Fruit fly (Drosophila melanogaster) whole organism, embryonic: ENCODE data around the gene CG31792.

Source experiments
- CG11456 ChIP-seq: fragments of 200-800 bp; sonication (Bioruptor generic); IDR thresholded peaks from 3 replicates; pipeline ENCODE4 v1.3.6; 2022; ENCODE audit warnings: missing biosample characterization, missing genetic modification characterization
- CG12219 ChIP-seq: fragments of 200-800 bp; sonication (Bioruptor generic); optimal IDR thresholded peaks from 3 replicates; lab custom pipeline; 2018; ENCODE audit warnings: missing biosample characterization, mild to moderate bottlenecking, missing genetic modification characterization
- CG17385 ChIP-seq: fragments of 200-800 bp; sonication (Bioruptor generic); optimal IDR thresholded peaks from 3 replicates; lab custom pipeline; 2018; ENCODE audit warnings: missing biosample characterization, mild to moderate bottlenecking, missing genetic modification characterization
- CG1832 ChIP-seq: fragments of 200-800 bp; sonication (Bioruptor generic); optimal IDR thresholded peaks from 2 replicates; lab custom pipeline; 2017; ENCODE audit warnings: missing biosample characterization, mild to moderate bottlenecking, missing genetic modification characterization, inconsistent platforms
- CG18764 ChIP-seq: fragments of 200-800 bp; sonication (Bioruptor generic); optimal IDR thresholded peaks from 3 replicates; lab custom pipeline; 2016; ENCODE audit warnings: missing biosample characterization, missing genetic modification characterization
- CG3065 ChIP-seq: fragments of 200-800 bp; sonication (Bioruptor generic); optimal IDR thresholded peaks from 2 replicates; lab custom pipeline; 2016; ENCODE audit warnings: missing biosample characterization, missing genetic modification characterization
- CG31365 ChIP-seq: fragments of 200-800 bp; sonication (Bioruptor generic); optimal IDR thresholded peaks from 2 replicates; lab custom pipeline; 2018; ENCODE audit warnings: missing biosample characterization, mild to moderate bottlenecking, missing genetic modification characterization
- CG3847 ChIP-seq: fragments of 200-800 bp; sonication (Bioruptor generic); IDR thresholded peaks from 2 replicates; pipeline ENCODE4 v1.3.6; 2022; ENCODE audit warnings: missing biosample characterization, missing genetic modification characterization
- CG43689 ChIP-seq: fragments of 200-800 bp; sonication (Bioruptor generic); IDR thresholded peaks from 2 replicates; pipeline ENCODE4 v1.3.6; 2022; ENCODE audit warnings: missing biosample characterization, missing genetic modification characterization
- CG4854 ChIP-seq: fragments of 200-800 bp; sonication (Bioruptor generic); optimal IDR thresholded peaks from 2 replicates; lab custom pipeline; 2016; ENCODE audit warnings: missing biosample characterization, missing genetic modification characterization, inconsistent platforms
- CG6854 ChIP-seq: fragments of 200-800 bp; sonication (Bioruptor generic); optimal IDR thresholded peaks from 3 replicates; lab custom pipeline; 2017; ENCODE audit warnings: missing biosample characterization, mild to moderate bottlenecking, missing genetic modification characterization
- CG7839 ChIP-seq: fragments of 200-800 bp; sonication (Bioruptor generic); optimal IDR thresholded peaks from 3 replicates; lab custom pipeline; 2018; ENCODE audit warnings: missing biosample characterization, mild to moderate bottlenecking, missing genetic modification characterization, moderate library complexity
- CG7963 ChIP-seq: fragments of 200-800 bp; sonication (Bioruptor generic); IDR thresholded peaks from 3 replicates; pipeline ENCODE4 v1.3.6; 2022; ENCODE audit warnings: missing biosample characterization, missing genetic modification characterization; ENCODE audit not compliant: partially characterized antibody
- CG8290 ChIP-seq, 3 experiments: fragments of 200-800 bp; sonication (Bioruptor generic); optimal IDR thresholded peaks; 2 replicates each; lab custom pipeline; 2016 to 2019; ENCODE audit warnings: missing biosample characterization in 3 of 3, missing genetic modification characterization in 3 of 3, mild to moderate bottlenecking in 2 of 3, moderate library complexity in 1 of 3
- CG9817 ChIP-seq: fragments of 200-800 bp; sonication (Bioruptor generic); optimal IDR thresholded peaks from 2 replicates; lab custom pipeline; 2018; ENCODE audit warnings: missing biosample characterization, mild to moderate bottlenecking, missing genetic modification characterization, moderate library complexity
- Doc3 ChIP-seq: fragments of 200-800 bp; sonication (Bioruptor generic); IDR thresholded peaks from 3 replicates; pipeline ENCODE4 v1.3.6; 2022; ENCODE audit warnings: missing biosample characterization, missing genetic modification characterization; ENCODE audit not compliant: partially characterized antibody
- E2f1 ChIP-seq: fragments of 200-800 bp; sonication (Bioruptor generic); IDR thresholded peaks from 2 replicates; pipeline ENCODE4 v1.3.6; 2022; ENCODE audit warnings: missing biosample characterization, missing genetic modification characterization
- Ets97D ChIP-seq: fragments of 200-800 bp; sonication (Bioruptor generic); optimal IDR thresholded peaks from 3 replicates; lab custom pipeline; 2016; ENCODE audit warnings: missing biosample characterization, missing genetic modification characterization
- Fer1 ChIP-seq: fragments of 200-800 bp; sonication (Bioruptor generic); optimal IDR thresholded peaks from 2 replicates; lab custom pipeline; 2017; ENCODE audit warnings: missing biosample characterization, mild to moderate bottlenecking, missing genetic modification characterization
- HLH54F ChIP-seq: fragments of 200-800 bp; sonication (Bioruptor generic); optimal IDR thresholded peaks from 3 replicates; lab custom pipeline; 2016; ENCODE audit warnings: missing biosample characterization, missing genetic modification characterization
- Hmx ChIP-seq: fragments of 200-800 bp; sonication (Bioruptor generic); optimal IDR thresholded peaks from 2 replicates; lab custom pipeline; 2016; ENCODE audit warnings: missing biosample characterization, missing genetic modification characterization
- Hr3 ChIP-seq: fragments of 200-800 bp; sonication (Bioruptor generic); optimal IDR thresholded peaks from 3 replicates; lab custom pipeline; 2016; ENCODE audit warnings: missing biosample characterization, missing genetic modification characterization
- Hr39 ChIP-seq: fragments of >200 bp; optimal IDR thresholded peaks from 2 replicates; lab custom pipeline; 2017
- MESR4 ChIP-seq: fragments of 200-800 bp; sonication (Bioruptor generic); optimal IDR thresholded peaks from 2 replicates; lab custom pipeline; 2018; ENCODE audit warnings: missing biosample characterization, mild to moderate bottlenecking, missing genetic modification characterization, moderate library complexity
- NC2α ChIP-seq: fragments of 200-800 bp; sonication (Bioruptor generic); optimal IDR thresholded peaks from 2 replicates; lab custom pipeline; 2016; ENCODE audit warnings: missing biosample characterization, missing genetic modification characterization
- NFAT ChIP-seq: fragments of 200-800 bp; sonication (Bioruptor generic); IDR thresholded peaks from 2 replicates; pipeline ENCODE4 v1.3.6; 2022; ENCODE audit warnings: missing biosample characterization, missing genetic modification characterization
- Pdp1 ChIP-seq, 2 experiments: fragments of 200-800 bp; sonication (Bioruptor generic); optimal IDR thresholded peaks; 3 replicates each; lab custom pipeline; 2016; ENCODE audit warnings: missing biosample characterization in 2 of 2, missing genetic modification characterization in 2 of 2, mild to moderate bottlenecking in 1 of 2, moderate library complexity in 1 of 2
- Scr ChIP-seq: fragments of 200-800 bp; sonication (Bioruptor generic); IDR thresholded peaks from 2 replicates; pipeline ENCODE4 v1.3.6; 2022; ENCODE audit warnings: missing biosample characterization, missing genetic modification characterization; ENCODE audit not compliant: partially characterized antibody
- Taf1 ChIP-seq: fragments of 200-800 bp; sonication (Bioruptor generic); IDR thresholded peaks from 2 replicates; pipeline ENCODE4 v1.3.6; 2022; ENCODE audit warnings: missing biosample characterization, missing genetic modification characterization
- al ChIP-seq: fragments of 200-800 bp; sonication (Bioruptor generic); IDR thresholded peaks from 2 replicates; pipeline ENCODE4 v1.3.6; 2022; ENCODE audit warnings: missing biosample characterization, missing genetic modification characterization
- btn ChIP-seq: fragments of 200-800 bp; sonication (Bioruptor generic); optimal IDR thresholded peaks from 2 replicates; lab custom pipeline; 2016; ENCODE audit warnings: missing biosample characterization, missing genetic modification characterization
- crc ChIP-seq: fragments of 200-800 bp; sonication (Bioruptor generic); optimal IDR thresholded peaks from 2 replicates; lab custom pipeline; 2016; ENCODE audit warnings: missing biosample characterization, missing genetic modification characterization
- en ChIP-seq: fragments of 200-800 bp; sonication (Bioruptor generic); optimal IDR thresholded peaks from 2 replicates; lab custom pipeline; 2016; ENCODE audit warnings: missing biosample characterization, missing genetic modification characterization
- exex ChIP-seq: fragments of 200-800 bp; sonication (Bioruptor generic); optimal IDR thresholded peaks from 4 replicates; lab custom pipeline; 2018; ENCODE audit warnings: missing biosample characterization, mild to moderate bottlenecking, missing genetic modification characterization, moderate library complexity
- h ChIP-seq: fragments of >200 bp; optimal IDR thresholded peaks from 2 replicates; lab custom pipeline; 2017
- hbn ChIP-seq: fragments of 200-800 bp; sonication (Bioruptor generic); IDR thresholded peaks from 2 replicates; pipeline ENCODE4 v1.3.6; 2022; ENCODE audit warnings: missing biosample characterization, missing genetic modification characterization; ENCODE audit not compliant: partially characterized antibody
- mam ChIP-seq: fragments of 200-800 bp; sonication (Bioruptor generic); optimal IDR thresholded peaks from 3 replicates; lab custom pipeline; 2016; ENCODE audit warnings: missing biosample characterization, missing genetic modification characterization
- mld ChIP-seq: fragments of 200-800 bp; sonication (Bioruptor generic); IDR thresholded peaks from 3 replicates; pipeline ENCODE4 v1.3.6; 2022; ENCODE audit warnings: missing biosample characterization, missing genetic modification characterization; ENCODE audit not compliant: partially characterized antibody
- nom ChIP-seq: fragments of 200-800 bp; sonication (Bioruptor generic); optimal IDR thresholded peaks from 2 replicates; lab custom pipeline; 2017; ENCODE audit warnings: missing biosample characterization, missing genetic modification characterization, mild to moderate bottlenecking, moderate library complexity, missing genetic modification reagents
- pfk ChIP-seq: fragments of 200-800 bp; sonication (Bioruptor generic); optimal IDR thresholded peaks from 2 replicates; lab custom pipeline; 2018; ENCODE audit warnings: missing biosample characterization, mild to moderate bottlenecking, missing genetic modification characterization, moderate library complexity
- pho ChIP-seq: fragments of 200-800 bp; sonication (Bioruptor generic); optimal IDR thresholded peaks from 2 replicates; lab custom pipeline; 2016; ENCODE audit warnings: missing biosample characterization, missing genetic modification characterization
- pnt ChIP-seq: fragments of 200-800 bp; sonication (Bioruptor generic); optimal IDR thresholded peaks from 3 replicates; lab custom pipeline; 2016; ENCODE audit warnings: missing biosample characterization, missing genetic modification characterization
- ranshi ChIP-seq: fragments of 200-800 bp; sonication (Bioruptor generic); IDR thresholded peaks from 2 replicates; pipeline ENCODE4 v1.3.6; 2022; ENCODE audit warnings: missing biosample characterization, missing genetic modification characterization
- tll ChIP-seq, 2 experiments: fragments of 200-800 bp in 1 of 2; fragments of >200 bp in 1 of 2; sonication (Bioruptor generic) in 1 of 2; optimal IDR thresholded peaks; 2 replicates each; lab custom pipeline; 2017 to 2019; ENCODE audit warnings: missing biosample characterization in 2 of 2, missing genetic modification characterization in 2 of 2, mild to moderate bottlenecking in 1 of 2, moderate library complexity in 1 of 2
- trem ChIP-seq: fragments of 200-800 bp; optimal IDR thresholded peaks from 3 replicates; lab custom pipeline; 2019; ENCODE audit warnings: missing biosample characterization, mild to moderate bottlenecking, missing genetic modification characterization, moderate library complexity
- tup ChIP-seq: fragments of 200-800 bp; sonication (Bioruptor generic); optimal IDR thresholded peaks from 2 replicates; lab custom pipeline; 2016; ENCODE audit warnings: missing biosample characterization, mild to moderate bottlenecking, missing genetic modification characterization, moderate library complexity
- tx ChIP-seq: fragments of 200-800 bp; sonication (Bioruptor generic); optimal IDR thresholded peaks from 2 replicates; lab custom pipeline; 2016; ENCODE audit warnings: missing biosample characterization, missing genetic modification characterization
- unc-4 ChIP-seq: fragments of 200-800 bp; sonication (Bioruptor generic); IDR thresholded peaks from 2 replicates; pipeline ENCODE4 v1.3.6; 2022; ENCODE audit warnings: missing biosample characterization, missing genetic modification characterization; ENCODE audit not compliant: partially characterized antibody
- wdn ChIP-seq: fragments of 200-800 bp; sonication (Bioruptor generic); IDR thresholded peaks from 2 replicates; pipeline ENCODE4 v1.3.6; 2022; ENCODE audit warnings: missing biosample characterization, missing genetic modification characterization
- zfh1 ChIP-seq: fragments of 200-800 bp; sonication (Bioruptor generic); IDR thresholded peaks from 3 replicates; pipeline ENCODE4 v1.3.6; 2022; ENCODE audit warnings: missing biosample characterization, missing genetic modification characterization

CG31792 gene

dm6 chr2L:19009130-19009529, 11.9 kb downstream of the CG31792 start, which contains the start of gene RpL30 (continued):
- peak; percentile 58 for TF ChIP-seq hbn (GFP tag; lab: Robert Waterston, UW)
- no peak for TF ChIP-seq Hmx
- TF ChIP-seq h (lab: Kevin White, UChicago) = no peak
- no peak for TF ChIP-seq tup (GFP tag; lab: Kevin White, UChicago)
- peak; percentile 91 for TF ChIP-seq zfh1 (GFP tag; lab: Robert Waterston, UW)
- TF ChIP-seq E2f1 (GFP tag; lab: Robert Waterston, UW) = peak; percentile 75
- TF ChIP-seq CG3847 = peak; percentile 96
- peak; percentile 26; the same call in 1 of the 3 replicates for TF ChIP-seq Doc3 (GFP tag; lab: Robert Waterston, UW)
- peak; percentile 88 for TF ChIP-seq HLH54F
- peak; percentile 95 for TF ChIP-seq CG6854 (GFP tag; lab: Kevin White, UChicago)
- peak; percentile 83 for TF ChIP-seq crc
- TF ChIP-seq trem = peak; percentile 92
- TF ChIP-seq en = peak; percentile 84
- TF ChIP-seq wdn (GFP tag; lab: Robert Waterston, UW) = peak; percentile 85
- TF ChIP-seq exex (tag; lab: Kevin White, UChicago) = peak; percentile 81
- TF ChIP-seq mld = no peak
- peak; percentile 89 for TF ChIP-seq ranshi
- TF ChIP-seq MESR4 (GFP tag; lab: Kevin White, UChicago) = peak; percentile 100
- TF ChIP-seq CG7963 (GFP tag; lab: Robert Waterston, UW) = 0 out of 3 replicates have a peak, but pooled peaks have one; percentile 13
- peak; percentile 93 for TF ChIP-seq CG11456 (GFP tag; lab: Robert Waterston, UW)
- TF ChIP-seq mam (GFP tag; lab: Kevin White, UChicago) = peak; percentile 86
- TF ChIP-seq Pdp1 (GFP tag; optimal IDR thresholded peaks at IDR 0.05; lab: Kevin White, UChicago) = peak; percentile 70 to 92
- TF ChIP-seq Hr39 (lab: Kevin White, UChicago) = no peak
- TF ChIP-seq CG9817 (tag; lab: Kevin White, UChicago) = peak; percentile 80
- peak; percentile 86 for TF ChIP-seq NFAT
- TF ChIP-seq CG3065 (GFP tag; lab: Kevin White, UChicago) = peak; percentile 81
- TF ChIP-seq nom = peak; percentile 95
- TF ChIP-seq Ets97D (GFP tag; lab: Kevin White, UChicago) = peak; percentile 100
- TF ChIP-seq Fer1 (GFP tag; lab: Kevin White, UChicago) = peak; percentile 97
- peak; percentile 99 for TF ChIP-seq CG17385 (GFP tag; lab: Kevin White, UChicago)
- TF ChIP-seq CG4854 = peak; percentile 98
- TF ChIP-seq CG12219 (GFP tag; lab: Kevin White, UChicago) = peak; percentile 91
- peak; percentile 51 for TF ChIP-seq Hr3 (GFP tag; lab: Kevin White, UChicago)
- peak; percentile 74 for TF ChIP-seq tx
- TF ChIP-seq CG7839 = peak; percentile 85
- peak; percentile 91 for TF ChIP-seq NC2α (GFP tag; lab: Kevin White, UChicago)
- TF ChIP-seq btn (GFP tag; lab: Kevin White, UChicago) = peak; percentile 92
- peak; percentile 86 for TF ChIP-seq CG18764 (GFP tag; lab: Kevin White, UChicago)
- TF ChIP-seq pfk (GFP tag; lab: Kevin White, UChicago) = peak; percentile 83
- peak; percentile 68 for TF ChIP-seq unc-4
- peak; percentile 65 for TF ChIP-seq Scr (GFP tag; lab: Robert Waterston, UW)
- peak; percentile 79 for TF ChIP-seq al (GFP tag; lab: Robert Waterston, UW)
- TF ChIP-seq CG1832 (GFP tag; lab: Kevin White, UChicago) = no peak
- TF ChIP-seq pho (GFP tag; lab: Kevin White, UChicago) = peak; percentile 89
- peak; percentile 86 for TF ChIP-seq CG31365 (tag; lab: Kevin White, UChicago)
- peak in 1 of 2 experiments; percentile 23 for TF ChIP-seq tll (GFP tag; optimal IDR thresholded peaks at IDR 0.05; lab: Kevin White, UChicago)
- TF ChIP-seq pnt (GFP tag; lab: Kevin White, UChicago) = peak; percentile 36
- TF ChIP-seq Taf1 = peak; percentile 37; the same call in 1 of the 2 replicates
- peak; percentile 90 for TF ChIP-seq CG8290 (GFP tag; optimal IDR thresholded peaks at IDR 0.05; lab: Kevin White, UChicago)
- TF ChIP-seq CG8290 (tag; optimal IDR thresholded peaks at IDR 0.05; lab: Kevin White, UChicago) = peak; percentile 84 to 98
- peak; percentile 55; the same call in 1 of the 2 replicates for TF ChIP-seq CG43689
